Fruit fly (Drosophila melanogaster) whole organism, embryonic: ENCODE results near the gene CG6296.

Experiments used
- B-H2 ChIP-seq: fragments of 200-800 bp; sonication (Bioruptor generic); optimal IDR thresholded peaks from 2 replicates; lab custom pipeline; 2018; ENCODE audit warnings: missing biosample characterization, mild to moderate bottlenecking, missing genetic modification characterization
- Bgb ChIP-seq: fragments of 200-800 bp; sonication (Bioruptor generic); IDR thresholded peaks from 2 replicates; pipeline ENCODE4 v1.3.6; 2022; ENCODE audit warnings: missing biosample characterization, missing genetic modification characterization; ENCODE audit not compliant: partially characterized antibody
- CG10431 ChIP-seq: fragments of 200-800 bp; sonication (Bioruptor generic); optimal IDR thresholded peaks from 3 replicates; lab custom pipeline; 2018; ENCODE audit warnings: missing biosample characterization, mild to moderate bottlenecking, missing genetic modification characterization
- CG11085 ChIP-seq: fragments of 200-800 bp; sonication (Bioruptor generic); IDR thresholded peaks from 2 replicates; pipeline ENCODE4 v1.3.6; 2022; ENCODE audit warnings: missing biosample characterization, missing genetic modification characterization
- CG11456 ChIP-seq: fragments of 200-800 bp; sonication (Bioruptor generic); IDR thresholded peaks from 3 replicates; pipeline ENCODE4 v1.3.6; 2022; ENCODE audit warnings: missing biosample characterization, missing genetic modification characterization
- CG12299 ChIP-seq: fragments of 200-800 bp; sonication (Bioruptor generic); optimal IDR thresholded peaks from 2 replicates; lab custom pipeline; 2018; ENCODE audit warnings: missing biosample characterization, mild to moderate bottlenecking, missing genetic modification characterization
- CG17612 ChIP-seq: fragments of 200-800 bp; sonication (Bioruptor generic); IDR thresholded peaks from 2 replicates; pipeline ENCODE4 v1.3.6; 2022; ENCODE audit warnings: missing biosample characterization, missing genetic modification characterization
- CG1792 ChIP-seq: fragments of 200-800 bp; sonication (Bioruptor generic); optimal IDR thresholded peaks from 2 replicates; lab custom pipeline; 2016; ENCODE audit warnings: missing biosample characterization, missing genetic modification characterization
- CG18599 ChIP-seq: fragments of 200-800 bp; sonication (Bioruptor generic); optimal IDR thresholded peaks from 3 replicates; lab custom pipeline; 2017; ENCODE audit warnings: missing biosample characterization, missing genetic modification characterization, mild to moderate bottlenecking, moderate library complexity, missing genetic modification reagents
- CG31388 ChIP-seq: fragments of 200-800 bp; sonication (Bioruptor generic); optimal IDR thresholded peaks from 2 replicates; lab custom pipeline; 2016; ENCODE audit warnings: missing biosample characterization, missing genetic modification characterization
- CG34224 ChIP-seq: fragments of 200-800 bp; sonication (Bioruptor generic); IDR thresholded peaks from 3 replicates; pipeline ENCODE4 v1.3.6; 2022; ENCODE audit warnings: missing biosample characterization, missing genetic modification characterization; ENCODE audit not compliant: partially characterized antibody
- CG34376 ChIP-seq: fragments of 200-800 bp; sonication (Bioruptor generic); optimal IDR thresholded peaks from 2 replicates; lab custom pipeline; 2018; ENCODE audit warnings: missing biosample characterization, mild to moderate bottlenecking, missing genetic modification characterization
- CG3847 ChIP-seq: fragments of 200-800 bp; sonication (Bioruptor generic); IDR thresholded peaks from 2 replicates; pipeline ENCODE4 v1.3.6; 2022; ENCODE audit warnings: missing biosample characterization, missing genetic modification characterization
- CG4328 ChIP-seq: fragments of 200-800 bp; sonication (Bioruptor generic); optimal IDR thresholded peaks from 3 replicates; lab custom pipeline; 2017; ENCODE audit warnings: missing biosample characterization, missing genetic modification reagents, missing genetic modification characterization
- CG5245 ChIP-seq: fragments of 200-800 bp; sonication (Bioruptor generic); optimal IDR thresholded peaks from 3 replicates; lab custom pipeline; 2016; ENCODE audit warnings: missing biosample characterization, missing genetic modification characterization
- CG6654 ChIP-seq: fragments of 200-800 bp; sonication (Bioruptor generic); optimal IDR thresholded peaks from 2 replicates; lab custom pipeline; 2017; ENCODE audit warnings: missing biosample characterization, mild to moderate bottlenecking, missing genetic modification characterization
- CG6791 ChIP-seq: fragments of 200-800 bp; sonication (Bioruptor generic); IDR thresholded peaks from 3 replicates; pipeline ENCODE4 v1.3.6; 2022; ENCODE audit warnings: missing biosample characterization, missing genetic modification characterization; ENCODE audit not compliant: partially characterized antibody
- CG7963 ChIP-seq: fragments of 200-800 bp; sonication (Bioruptor generic); IDR thresholded peaks from 3 replicates; pipeline ENCODE4 v1.3.6; 2022; ENCODE audit warnings: missing biosample characterization, missing genetic modification characterization; ENCODE audit not compliant: partially characterized antibody
- CG8359 ChIP-seq: fragments of 200-800 bp; sonication (Bioruptor generic); optimal IDR thresholded peaks from 2 replicates; lab custom pipeline; 2017; ENCODE audit warnings: missing biosample characterization, mild to moderate bottlenecking, missing genetic modification characterization, borderline replicate concordance
- CkIIα-i1 ChIP-seq: fragments of 200-800 bp; sonication (Bioruptor generic); IDR thresholded peaks from 2 replicates; pipeline ENCODE4 v1.3.6; 2022; ENCODE audit warnings: missing biosample characterization, missing genetic modification characterization
- Dref ChIP-seq: fragments of 200-800 bp; sonication (Bioruptor generic); IDR thresholded peaks from 2 replicates; pipeline ENCODE4 v1.3.6; 2022; ENCODE audit warnings: missing biosample characterization, missing genetic modification characterization
- HLH3B ChIP-seq: fragments of 200-800 bp; sonication (Bioruptor generic); IDR thresholded peaks from 2 replicates; pipeline ENCODE4 v1.3.6; 2022; ENCODE audit warnings: missing biosample characterization, missing genetic modification characterization
- Hr39 ChIP-seq: fragments of >200 bp; optimal IDR thresholded peaks from 2 replicates; lab custom pipeline; 2017
- Hsf ChIP-seq: fragments of 200-800 bp; sonication (Bioruptor generic); optimal IDR thresholded peaks from 3 replicates; lab custom pipeline; 2016; ENCODE audit warnings: missing biosample characterization, missing genetic modification characterization
- Med ChIP-seq: fragments of 200-800 bp; sonication (Bioruptor generic); peaks from one replicate; lab custom pipeline; 2016; ENCODE audit warnings: missing biosample characterization, missing genetic modification characterization, mild to moderate bottlenecking, inconsistent platforms, moderate library complexity
- Mes4 ChIP-seq: fragments of 200-800 bp; sonication (Bioruptor generic); optimal IDR thresholded peaks from 2 replicates; lab custom pipeline; 2016; ENCODE audit warnings: missing biosample characterization, missing genetic modification characterization
- PHDP ChIP-seq: fragments of 200-800 bp; sonication (Bioruptor generic); optimal IDR thresholded peaks from 3 replicates; lab custom pipeline; 2018; ENCODE audit warnings: missing biosample characterization, mild to moderate bottlenecking, missing genetic modification characterization, moderate library complexity
- Pdp1 ChIP-seq, 2 experiments: fragments of 200-800 bp; sonication (Bioruptor generic); optimal IDR thresholded peaks; 3 replicates each; lab custom pipeline; 2016; ENCODE audit warnings: missing biosample characterization in 2 of 2, missing genetic modification characterization in 2 of 2, mild to moderate bottlenecking in 1 of 2, moderate library complexity in 1 of 2
- Tbp ChIP-seq: fragments of >200 bp; optimal IDR thresholded peaks from 2 replicates; lab custom pipeline; 2018; ENCODE audit warnings: missing biosample characterization, missing genetic modification characterization
- ci ChIP-seq: fragments of 200-800 bp; sonication (Bioruptor generic); IDR thresholded peaks from 3 replicates; pipeline ENCODE4 v1.3.6; 2022; ENCODE audit warnings: missing biosample characterization, missing genetic modification characterization
- esg ChIP-seq: fragments of 200-800 bp; sonication (Bioruptor generic); conservative IDR thresholded peaks from 2 replicates; pipeline ENCODE4 v1.3.6; 2022; ENCODE audit warnings: missing biosample characterization, missing genetic modification characterization
- fd3F ChIP-seq: fragments of 200-800 bp; sonication (Bioruptor generic); optimal IDR thresholded peaks from 2 replicates; lab custom pipeline; 2018; ENCODE audit warnings: missing biosample characterization, mild to moderate bottlenecking, missing genetic modification characterization, moderate library complexity
- gt ChIP-seq: fragments of 200-800 bp; sonication (Bioruptor generic); IDR thresholded peaks from 2 replicates; pipeline ENCODE4 v1.3.6; 2022; ENCODE audit warnings: missing biosample characterization, missing genetic modification characterization
- ham ChIP-seq: fragments of 200-800 bp; sonication (Bioruptor generic); IDR thresholded peaks from 2 replicates; pipeline ENCODE4 v1.3.6; 2022; ENCODE audit warnings: missing biosample characterization, missing genetic modification characterization
- kni ChIP-seq: fragments of 200-800 bp; sonication (Bioruptor generic); optimal IDR thresholded peaks from 3 replicates; lab custom pipeline; 2017; ENCODE audit warnings: mild to moderate bottlenecking, missing biosample characterization, missing genetic modification reagents, missing genetic modification characterization
- lbe ChIP-seq: fragments of 200-800 bp; sonication (Bioruptor generic); optimal IDR thresholded peaks from 2 replicates; lab custom pipeline; 2016; ENCODE audit warnings: missing biosample characterization, mild to moderate bottlenecking, missing genetic modification characterization
- luna ChIP-seq: fragments of 200-800 bp; sonication (Bioruptor generic); optimal IDR thresholded peaks from 2 replicates; lab custom pipeline; 2016; ENCODE audit warnings: missing biosample characterization, missing genetic modification characterization
- maf-S ChIP-seq: fragments of 200-800 bp; sonication (Bioruptor generic); optimal IDR thresholded peaks from 2 replicates; lab custom pipeline; 2016; ENCODE audit warnings: missing biosample characterization, missing genetic modification characterization
- nerfin-1 ChIP-seq: fragments of 200-800 bp; sonication (Bioruptor generic); optimal IDR thresholded peaks from 3 replicates; lab custom pipeline; 2019; ENCODE audit warnings: missing biosample characterization, mild to moderate bottlenecking, missing genetic modification characterization, moderate library complexity
- otp ChIP-seq: fragments of 200-800 bp; sonication (Bioruptor generic); IDR thresholded peaks from 3 replicates; pipeline ENCODE4, ENCODE4 v1.3.6; 2022; ENCODE audit warnings: missing biosample characterization, missing genetic modification characterization
- prd ChIP-seq, 3 experiments: fragments of >200 bp in 2 of 3; fragments of 200-800 bp in 1 of 3; sonication (Bioruptor generic) in 1 of 3; optimal IDR thresholded peaks in 2 of 3; IDR thresholded peaks in 1 of 3; 2 replicates in 2 of 3; 3 replicates in 1 of 3; pipeline versions ENCODE4 v1.3.6 to Lab custom; 2017 to 2022; ENCODE audit warnings: missing biosample characterization in 1 of 3, missing genetic modification characterization in 1 of 3
- pum ChIP-seq: fragments of 200-800 bp; sonication (Bioruptor generic); optimal IDR thresholded peaks from 2 replicates; lab custom pipeline; 2016; ENCODE audit warnings: missing biosample characterization, missing genetic modification characterization
- ro ChIP-seq: fragments of 200-800 bp; sonication (Bioruptor generic); IDR thresholded peaks from 2 replicates; pipeline ENCODE4 v1.3.6; 2022; ENCODE audit warnings: missing biosample characterization, missing genetic modification characterization
- schlank ChIP-seq: fragments of 200-800 bp; sonication (Bioruptor generic); optimal IDR thresholded peaks from 2 replicates; lab custom pipeline; 2018; ENCODE audit warnings: missing biosample characterization, mild to moderate bottlenecking, missing genetic modification characterization
- so ChIP-seq: fragments of 200-800 bp; sonication (Bioruptor generic); IDR thresholded peaks from 3 replicates; pipeline ENCODE4 v1.3.6; 2022; ENCODE audit warnings: missing biosample characterization, missing genetic modification characterization
- ssp ChIP-seq: fragments of 200-800 bp; sonication (Bioruptor generic); IDR thresholded peaks from 2 replicates; pipeline ENCODE4 v1.3.6; 2022; ENCODE audit warnings: missing biosample characterization, missing genetic modification characterization
- stc ChIP-seq: fragments of 200-800 bp; sonication (Bioruptor generic); IDR thresholded peaks from 2 replicates; pipeline ENCODE4 v1.3.6; 2022; ENCODE audit warnings: missing biosample characterization, missing genetic modification characterization
- twi ChIP-seq: fragments of 200-800 bp; optimal IDR thresholded peaks from 2 replicates; lab custom pipeline; 2019; ENCODE audit warnings: missing biosample characterization, mild to moderate bottlenecking, missing genetic modification characterization, moderate library complexity
- vfl ChIP-seq: fragments of 200-800 bp; sonication (Bioruptor generic); optimal IDR thresholded peaks from 2 replicates; lab custom pipeline; 2016; ENCODE audit warnings: missing biosample characterization, missing genetic modification characterization
- zfh1 ChIP-seq: fragments of 200-800 bp; sonication (Bioruptor generic); IDR thresholded peaks from 3 replicates; pipeline ENCODE4 v1.3.6; 2022; ENCODE audit warnings: missing biosample characterization, missing genetic modification characterization

Gene CG6296

DNA sequence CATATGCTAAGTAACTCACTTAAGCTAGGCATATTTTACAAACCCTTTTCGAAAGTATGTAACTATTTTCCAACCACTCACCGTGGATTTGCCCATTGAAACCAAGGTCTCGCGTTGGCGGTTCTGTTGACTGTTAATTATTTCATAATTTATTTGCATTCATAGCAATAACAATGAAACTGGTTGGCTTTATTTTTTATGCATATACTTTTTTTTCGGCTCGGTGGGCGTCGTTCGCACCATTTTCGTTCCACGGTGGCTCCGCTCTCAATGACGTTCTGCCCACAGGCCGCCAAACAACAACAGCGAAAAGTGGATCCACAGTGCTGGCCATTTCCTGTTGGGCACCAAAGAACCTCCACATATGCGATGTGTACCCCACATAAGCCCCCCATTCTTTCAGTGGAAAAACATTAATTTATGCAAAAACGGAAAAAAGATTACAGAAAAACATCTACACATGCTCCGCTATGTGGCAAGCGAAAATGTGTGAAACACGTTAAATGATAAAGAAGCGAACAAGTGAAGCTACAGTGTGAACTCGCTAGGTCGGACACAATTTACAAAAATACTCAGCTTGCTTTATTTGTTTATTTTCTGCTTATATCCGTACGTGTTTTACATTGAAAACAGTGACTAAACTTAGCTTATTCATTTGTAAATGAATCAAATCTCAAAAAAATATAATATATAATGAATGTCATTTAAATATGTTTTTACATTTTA lies 37.5 kb downstream of the CG6296 start (continued):
- TF ChIP-seq nerfin-1 (tag; lab: Kevin White, UChicago): no peak
- no peak for TF ChIP-seq CG7963 (GFP tag; lab: Robert Waterston, UW)
- peak; percentile 51; the same call in 1 of the 3 replicates for TF ChIP-seq zfh1 (GFP tag; lab: Robert Waterston, UW)
- no peak for TF ChIP-seq CG6654 (GFP tag; lab: Kevin White, UChicago)
- TF ChIP-seq Med (GFP tag; lab: Kevin White, UChicago): peak; percentile 87
- no peak for TF ChIP-seq CG4328 (GFP tag; lab: Kevin White, UChicago)
- TF ChIP-seq Pdp1 (GFP tag; optimal IDR thresholded peaks at IDR 0.05; lab: Kevin White, UChicago): no peak
- TF ChIP-seq CkIIα-i1 (GFP tag; lab: Robert Waterston, UW): no peak
- no peak for TF ChIP-seq B-H2 (GFP tag; lab: Kevin White, UChicago)
- TF ChIP-seq CG31388 (GFP tag; lab: Kevin White, UChicago): no peak
- no peak for TF ChIP-seq CG17612
- no peak for TF ChIP-seq CG12299 (tag; lab: Kevin White, UChicago)
- TF ChIP-seq fd3F (GFP tag; lab: Kevin White, UChicago): no peak
- no peak for TF ChIP-seq ssp (GFP tag; lab: Robert Waterston, UW)
- no peak for TF ChIP-seq schlank (tag; lab: Kevin White, UChicago)
- 0 out of 2 replicates have a peak, but pooled peaks have one; percentile 11 for TF ChIP-seq CG3847 (GFP tag; lab: Robert Waterston, UW)
- no peak for TF ChIP-seq kni
- peak; percentile 13 for TF ChIP-seq PHDP (tag; lab: Kevin White, UChicago)
- TF ChIP-seq vfl: no peak
- no peak for TF ChIP-seq ham (GFP tag; lab: Robert Waterston, UW)
- TF ChIP-seq prd (optimal IDR thresholded peaks at IDR 0.05; lab: Kevin White, UChicago): no peak
- TF ChIP-seq prd (GFP tag; IDR thresholded peaks at IDR 0.05; lab: Robert Waterston, UW): peak; percentile 47; the same call in 2 of the 3 replicates
- no peak for TF ChIP-seq Bgb (GFP tag; lab: Robert Waterston, UW)
- TF ChIP-seq gt (GFP tag; lab: Robert Waterston, UW): no peak
- TF ChIP-seq Dref: no peak
- no peak for TF ChIP-seq ro (GFP tag; lab: Robert Waterston, UW)
- TF ChIP-seq Hr39 (lab: Kevin White, UChicago): no peak
- no peak for TF ChIP-seq CG34376 (GFP tag; lab: Kevin White, UChicago)
- TF ChIP-seq CG1792 (GFP tag; lab: Kevin White, UChicago): no peak
- TF ChIP-seq luna (GFP tag; lab: Kevin White, UChicago): no peak
- TF ChIP-seq CG5245 (GFP tag; lab: Kevin White, UChicago): no peak
- no peak for TF ChIP-seq CG8359 (GFP tag; lab: Kevin White, UChicago)
- peak; percentile 34; the same call in 1 of the 3 replicates for TF ChIP-seq CG11456 (GFP tag; lab: Robert Waterston, UW)
- TF ChIP-seq Tbp (GFP tag; lab: Kevin White, UChicago): no peak
- TF ChIP-seq CG18599 (GFP tag; lab: Kevin White, UChicago): peak; percentile 19
- no peak for TF ChIP-seq pum (GFP tag; lab: Kevin White, UChicago)
- TF ChIP-seq CG11085: no peak
- no peak for TF ChIP-seq ci
- TF ChIP-seq lbe (GFP tag; lab: Kevin White, UChicago): peak; percentile 9
- peak; percentile 36; the same call in 1 of the 2 replicates for TF ChIP-seq HLH3B (GFP tag; lab: Robert Waterston, UW)
- no peak for TF ChIP-seq Mes4 (GFP tag; lab: Kevin White, UChicago)
- no peak for TF ChIP-seq CG10431 (GFP tag; lab: Kevin White, UChicago)
- no peak for TF ChIP-seq maf-S (GFP tag; lab: Kevin White, UChicago)
- no peak for TF ChIP-seq CG34224 (GFP tag; lab: Robert Waterston, UW)
- no peak for TF ChIP-seq Hsf (GFP tag; lab: Kevin White, UChicago)
- peak; percentile 30; the same call in 1 of the 2 replicates for TF ChIP-seq esg (GFP tag; lab: Robert Waterston, UW)
- TF ChIP-seq twi: no peak
- no peak for TF ChIP-seq otp (GFP tag; lab: Robert Waterston, UW)
- no peak for TF ChIP-seq stc (GFP tag; lab: Robert Waterston, UW)
- no peak for TF ChIP-seq CG6791 (GFP tag; lab: Robert Waterston, UW)
- TF ChIP-seq so (GFP tag; lab: Robert Waterston, UW): 0 out of 3 replicates have a peak, but pooled peaks have one; percentile 20
